Fruit fly (Drosophila melanogaster): ENCODE data around the gene CCDC53.

Gene CCDC53

dm6 chr2L:8081640-8082485 is 41.0 kb downstream of the CCDC53 start (continued):
- TF ChIP-seq Sox102F (GFP tag; optimal IDR thresholded peaks at IDR 0.05) (no peak), lz (GFP tag; optimal IDR thresholded peaks at IDR 0.05) (peak; percentile 60), CG11294 (GFP tag; IDR thresholded peaks at IDR 0.05) (no peak), CG9139 (GFP tag; optimal IDR thresholded peaks at IDR 0.05) (no peak), Ets96B (tag; optimal IDR thresholded peaks at IDR 0.05) (peak; percentile 84), Hr39 (GFP tag; optimal IDR thresholded peaks at IDR 0.05) (peak; percentile 46), Smox (GFP tag; optimal IDR thresholded peaks at IDR 0.05) (no peak), CG10669 (GFP tag; optimal IDR thresholded peaks at IDR 0.05) (no peak), net (GFP tag; optimal IDR thresholded peaks at IDR 0.05) (peak; percentile 13), Gug (GFP tag; IDR thresholded peaks at IDR 0.05) (no peak), fkh (GFP tag; optimal IDR thresholded peaks at IDR 0.05) (no peak), CG3032 (tag; optimal IDR thresholded peaks at IDR 0.05) (peak; percentile 55), fd59A (GFP tag; optimal IDR thresholded peaks at IDR 0.05) (peak; percentile 67), topi (GFP tag; optimal IDR thresholded peaks at IDR 0.05) (no peak), svp (GFP tag) (peak; percentile 82), Blimp-1 (GFP tag; optimal IDR thresholded peaks at IDR 0.05) (no peak), CG8632 (GFP tag; optimal IDR thresholded peaks at IDR 0.05) (peak; percentile 83), CG8119 (GFP tag; IDR thresholded peaks at IDR 0.05) (peak; percentile 96), Eip78C (GFP tag) (peak; percentile 89), CG11762 (GFP tag; optimal IDR thresholded peaks at IDR 0.05; ENCODE audit: insufficient read depth) (no peak), CG8319 (GFP tag; optimal IDR thresholded peaks at IDR 0.05) (no peak), achi (GFP tag; optimal IDR thresholded peaks at IDR 0.05) (peak; percentile 82), Hr4 (GFP tag; optimal IDR thresholded peaks at IDR 0.05) (peak; percentile 69), esn (GFP tag; optimal IDR thresholded peaks at IDR 0.05) (peak; percentile 82), eg (GFP tag; IDR thresholded peaks at IDR 0.05) (no peak; the same call in 1 of the 3 replicates), CG1621 (tag; optimal IDR thresholded peaks at IDR 0.05) (no peak), Hr38 (GFP tag; optimal IDR thresholded peaks at IDR 0.05) (no peak), CG34406 (GFP tag; optimal IDR thresholded peaks at IDR 0.05) (peak; percentile 83), CG15336 (GFP tag; IDR thresholded peaks at IDR 0.05) (peak; percentile 94), Sox15 (GFP tag; optimal IDR thresholded peaks at IDR 0.05) (peak; percentile 51)

DNA sequence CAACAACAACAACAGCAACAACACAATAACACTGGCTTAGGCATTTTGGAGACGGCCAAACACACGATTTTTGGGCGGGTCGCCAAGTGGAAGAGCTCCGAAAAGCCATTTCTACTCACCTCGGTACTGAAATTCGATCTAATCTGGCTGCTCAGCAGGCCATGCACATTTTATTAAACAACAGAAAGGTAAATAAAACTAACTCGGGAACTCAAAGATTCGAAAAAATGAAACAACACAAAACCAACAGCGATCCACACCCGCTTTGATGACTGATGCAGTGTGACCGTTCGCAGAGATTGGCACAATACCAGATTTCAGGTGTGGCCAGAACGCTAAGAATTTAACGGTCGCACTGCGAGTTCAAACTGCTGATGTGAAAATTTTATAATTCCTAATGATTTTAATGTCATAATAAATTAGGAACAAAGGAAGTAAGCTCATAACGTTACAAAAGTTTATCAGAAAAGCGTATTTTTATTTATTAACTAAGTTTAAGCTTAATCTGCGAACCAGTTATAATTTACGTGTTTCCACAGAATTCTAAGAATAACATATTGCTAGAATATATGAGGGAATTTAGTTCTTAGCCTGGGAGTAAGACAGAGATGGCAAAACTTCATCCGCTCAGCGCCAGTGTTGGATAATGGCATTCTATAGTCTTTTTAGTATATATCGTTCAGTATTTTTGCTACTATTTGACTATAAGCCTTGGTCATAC is 41.9 kb downstream of the CCDC53 start, which contains the start of gene Mcr:
Mcr (minus strand) TSS at position 291 of the 721 bp plus-strand sequence.
- no peak for TF ChIP-seq CG11902 (GFP tag; optimal IDR thresholded peaks at IDR 0.05)
- no peak for TF ChIP-seq Ets21C (GFP tag; optimal IDR thresholded peaks at IDR 0.05)
- TF ChIP-seq Eip93F (GFP tag; optimal IDR thresholded peaks at IDR 0.05) = no peak
- TF ChIP-seq ss (GFP tag; optimal IDR thresholded peaks at IDR 0.05) = no peak
- TF ChIP-seq dsx (GFP tag; optimal IDR thresholded peaks at IDR 0.05; ENCODE audit: poor library complexity, severe bottlenecking) = no peak
- peak; percentile 41 for TF ChIP-seq CG6854 (GFP tag; optimal IDR thresholded peaks at IDR 0.05)
- no peak for TF ChIP-seq fkh (GFP tag; optimal IDR thresholded peaks at IDR 0.05)
- no peak for TF ChIP-seq svp (GFP tag)
- TF ChIP-seq OdsH (GFP tag; optimal IDR thresholded peaks at IDR 0.05) = no peak
- TF ChIP-seq Met (GFP tag; optimal IDR thresholded peaks at IDR 0.05) = no peak
- TF ChIP-seq Sox14 (GFP tag; optimal IDR thresholded peaks at IDR 0.05) = no peak
- no peak for TF ChIP-seq eg (GFP tag; IDR thresholded peaks at IDR 0.05)
- TF ChIP-seq topi (GFP tag; optimal IDR thresholded peaks at IDR 0.05) = peak; percentile 22
- TF ChIP-seq lz (GFP tag; optimal IDR thresholded peaks at IDR 0.05) = no peak
- TF ChIP-seq CG3032 (tag; optimal IDR thresholded peaks at IDR 0.05) = no peak
- TF ChIP-seq Hr38 (GFP tag; optimal IDR thresholded peaks at IDR 0.05) = no peak
- peak; percentile 10 for TF ChIP-seq cyc (GFP tag; optimal IDR thresholded peaks at IDR 0.05)
- no peak for TF ChIP-seq CG8319 (GFP tag; optimal IDR thresholded peaks at IDR 0.05)
- TF ChIP-seq esn (GFP tag; optimal IDR thresholded peaks at IDR 0.05) = no peak
- no peak for TF ChIP-seq vri (GFP tag; optimal IDR thresholded peaks at IDR 0.05)
- no peak for TF ChIP-seq CG6792 (GFP tag; optimal IDR thresholded peaks at IDR 0.05)
- no peak for TF ChIP-seq net (GFP tag; optimal IDR thresholded peaks at IDR 0.05)
- TF ChIP-seq fd59A (GFP tag; optimal IDR thresholded peaks at IDR 0.05) = no peak
- no peak for TF ChIP-seq CG4318 (GFP tag; optimal IDR thresholded peaks at IDR 0.05)
- TF ChIP-seq CG9139 (GFP tag; optimal IDR thresholded peaks at IDR 0.05) = no peak
- no peak for TF ChIP-seq CG3919 (GFP tag; optimal IDR thresholded peaks at IDR 0.05)
- TF ChIP-seq spab (GFP tag; optimal IDR thresholded peaks at IDR 0.05) = no peak
- TF ChIP-seq Sox102F (GFP tag; optimal IDR thresholded peaks at IDR 0.05) = no peak
- TF ChIP-seq Eip75B (GFP tag; optimal IDR thresholded peaks at IDR 0.05) = peak; percentile 20
- no peak for TF ChIP-seq CG1621 (tag; optimal IDR thresholded peaks at IDR 0.05)
- no peak for TF ChIP-seq CG15336 (GFP tag; IDR thresholded peaks at IDR 0.05)
- no peak for TF ChIP-seq Smox (GFP tag; optimal IDR thresholded peaks at IDR 0.05)
